Fruit fly (Drosophila melanogaster) whole organism, embryonic: ENCODE measurements around the gene CG15696.
A peak's percentile ranks its signal among the peaks of the same experiment; 100 is the strongest.

Experiments
- CG10267 ChIP-seq: fragments of 200-800 bp; sonication (Bioruptor generic); optimal IDR thresholded peaks from 2 replicates; lab custom pipeline; 2018; ENCODE audit warnings: missing biosample characterization, mild to moderate bottlenecking, missing genetic modification characterization, moderate library complexity
- CG10321 ChIP-seq: fragments of 200-800 bp; sonication (Bioruptor generic); IDR thresholded peaks from 2 replicates; pipeline ENCODE4 v1.3.6; 2022; ENCODE audit warnings: missing biosample characterization, missing genetic modification characterization
- CG11247 ChIP-seq: fragments of 200-800 bp; sonication (Bioruptor generic); IDR thresholded peaks from 2 replicates; pipeline ENCODE4 v1.3.6; 2022; ENCODE audit warnings: missing biosample characterization, missing genetic modification characterization
- CG11456 ChIP-seq: fragments of 200-800 bp; sonication (Bioruptor generic); IDR thresholded peaks from 3 replicates; pipeline ENCODE4 v1.3.6; 2022; ENCODE audit warnings: missing biosample characterization, missing genetic modification characterization
- CG11695 ChIP-seq: fragments of 200-800 bp; sonication (Bioruptor generic); IDR thresholded peaks from 3 replicates; pipeline ENCODE4 v1.3.6; 2022; ENCODE audit warnings: missing biosample characterization, missing genetic modification characterization
- CG12942 ChIP-seq: fragments of 200-800 bp; sonication (Bioruptor generic); optimal IDR thresholded peaks from 3 replicates; lab custom pipeline; 2016; ENCODE audit warnings: missing biosample characterization, missing genetic modification characterization
- CG13287 ChIP-seq: fragments of 200-800 bp; sonication (Bioruptor generic); IDR thresholded peaks from 2 replicates; pipeline ENCODE4 v1.3.6; 2022; ENCODE audit warnings: missing biosample characterization, missing genetic modification characterization; ENCODE audit not compliant: partially characterized antibody
- CG13296 ChIP-seq: fragments of 200-800 bp; sonication (Bioruptor generic); optimal IDR thresholded peaks from 3 replicates; lab custom pipeline; 2018; ENCODE audit warnings: missing biosample characterization, mild to moderate bottlenecking, missing genetic modification characterization
- CG14441 ChIP-seq: fragments of 200-800 bp; sonication (Bioruptor generic); IDR thresholded peaks from 2 replicates; pipeline ENCODE4 v1.3.6; 2022; ENCODE audit warnings: missing biosample characterization, missing genetic modification characterization
- CG15073 ChIP-seq: fragments of 200-800 bp; sonication (Bioruptor generic); optimal IDR thresholded peaks from 2 replicates; lab custom pipeline; 2016; ENCODE audit warnings: missing biosample characterization, missing genetic modification characterization
- CG1647 ChIP-seq: fragments of 200-800 bp; sonication (Bioruptor generic); optimal IDR thresholded peaks from 3 replicates; lab custom pipeline; 2016; ENCODE audit warnings: missing biosample characterization, missing genetic modification characterization
- CG3163 ChIP-seq: fragments of 200-800 bp; sonication (Bioruptor generic); optimal IDR thresholded peaks from 3 replicates; lab custom pipeline; 2016; ENCODE audit warnings: missing biosample characterization, missing genetic modification characterization
- CG3281 ChIP-seq: fragments of 200-800 bp; sonication (Bioruptor generic); optimal IDR thresholded peaks from 3 replicates; lab custom pipeline; 2017; ENCODE audit warnings: missing biosample characterization, mild to moderate bottlenecking, missing genetic modification characterization
- CG3995 ChIP-seq: fragments of 200-800 bp; sonication (Bioruptor generic); optimal IDR thresholded peaks from 3 replicates; lab custom pipeline; 2016; ENCODE audit warnings: missing biosample characterization, missing genetic modification characterization
- CG43689 ChIP-seq: fragments of 200-800 bp; sonication (Bioruptor generic); IDR thresholded peaks from 2 replicates; pipeline ENCODE4 v1.3.6; 2022; ENCODE audit warnings: missing biosample characterization, missing genetic modification characterization
- CG4707 ChIP-seq: fragments of 200-800 bp; sonication (Bioruptor generic); optimal IDR thresholded peaks from 2 replicates; lab custom pipeline; 2018; ENCODE audit warnings: missing biosample characterization, mild to moderate bottlenecking, missing genetic modification characterization, moderate library complexity
- CG6254 ChIP-seq: fragments of 200-800 bp; sonication (Bioruptor generic); optimal IDR thresholded peaks from 3 replicates; lab custom pipeline; 2017; ENCODE audit warnings: mild to moderate bottlenecking, missing biosample characterization, missing genetic modification reagents, missing genetic modification characterization
- CG7745 ChIP-seq: fragments of 200-800 bp; sonication (Bioruptor generic); optimal IDR thresholded peaks from 2 replicates; lab custom pipeline; 2018; ENCODE audit warnings: missing biosample characterization, mild to moderate bottlenecking, missing genetic modification characterization, moderate library complexity
- CG8478 ChIP-seq: fragments of >200 bp; optimal IDR thresholded peaks from 2 replicates; lab custom pipeline; 2018
- CG8765 ChIP-seq: fragments of 200-800 bp; sonication (Bioruptor generic); IDR thresholded peaks from 2 replicates; pipeline ENCODE4 v1.3.6; 2022; ENCODE audit warnings: missing biosample characterization, missing genetic modification characterization
- CG9437 ChIP-seq: fragments of 200-800 bp; sonication (Bioruptor generic); optimal IDR thresholded peaks from 2 replicates; lab custom pipeline; 2018; ENCODE audit warnings: missing biosample characterization, mild to moderate bottlenecking, missing genetic modification characterization
- CG9876 ChIP-seq: fragments of 200-800 bp; sonication (Bioruptor generic); optimal IDR thresholded peaks from 2 replicates; lab custom pipeline; 2016; ENCODE audit warnings: missing biosample characterization, missing genetic modification characterization
- Dp ChIP-seq: fragments of 200-800 bp; sonication (Bioruptor generic); optimal IDR thresholded peaks from 2 replicates; lab custom pipeline; 2018; ENCODE audit warnings: missing biosample characterization, mild to moderate bottlenecking, missing genetic modification characterization, moderate library complexity
- E2f2 ChIP-seq: fragments of 200-800 bp; sonication (Bioruptor generic); IDR thresholded peaks from 2 replicates; pipeline ENCODE4 v1.3.6; 2022; ENCODE audit warnings: missing biosample characterization, missing genetic modification characterization
- Gsc ChIP-seq: fragments of 200-800 bp; sonication (Bioruptor generic); IDR thresholded peaks from 2 replicates; pipeline ENCODE4 v1.3.6; 2022; ENCODE audit warnings: missing biosample characterization, missing genetic modification characterization
- Myb ChIP-seq: fragments of 200-800 bp; sonication (Bioruptor generic); optimal IDR thresholded peaks from 2 replicates; lab custom pipeline; 2016; ENCODE audit warnings: missing biosample characterization, missing genetic modification characterization
- NC2β ChIP-seq: fragments of 200-800 bp; sonication (Bioruptor generic); optimal IDR thresholded peaks from 2 replicates; lab custom pipeline; 2016; ENCODE audit warnings: missing biosample characterization, missing genetic modification characterization
- Nf-YC ChIP-seq: fragments of 200-800 bp; optimal IDR thresholded peaks from 3 replicates; lab custom pipeline; 2019; ENCODE audit warnings: missing biosample characterization, mild to moderate bottlenecking, missing genetic modification characterization, moderate library complexity
- Six4 ChIP-seq: fragments of 200-800 bp; sonication (Bioruptor generic); optimal IDR thresholded peaks from 2 replicates; lab custom pipeline; 2016; ENCODE audit warnings: missing biosample characterization, missing genetic modification characterization
- Sox100B ChIP-seq: fragments of 200-800 bp; sonication (Bioruptor generic); optimal IDR thresholded peaks from 3 replicates; lab custom pipeline; 2018; ENCODE audit warnings: missing biosample characterization, mild to moderate bottlenecking, missing genetic modification characterization
- YL-1 ChIP-seq: fragments of 200-800 bp; sonication (Bioruptor generic); optimal IDR thresholded peaks from 3 replicates; lab custom pipeline; 2017; ENCODE audit warnings: missing biosample characterization, mild to moderate bottlenecking, missing genetic modification characterization
- cas ChIP-seq: fragments of 200-800 bp; sonication (Bioruptor generic); IDR thresholded peaks from 2 replicates; pipeline ENCODE4 v1.3.6; 2022; ENCODE audit warnings: missing biosample characterization, missing genetic modification characterization
- chif ChIP-seq, 2 experiments: fragments of 200-800 bp; sonication (Bioruptor generic); optimal IDR thresholded peaks; 3 replicates each; lab custom pipeline; 2016; ENCODE audit warnings: missing biosample characterization in 2 of 2, missing genetic modification characterization in 2 of 2
- en ChIP-seq: fragments of 200-800 bp; sonication (Bioruptor generic); optimal IDR thresholded peaks from 2 replicates; lab custom pipeline; 2016; ENCODE audit warnings: missing biosample characterization, missing genetic modification characterization
- ewg ChIP-seq: fragments of 200-800 bp; sonication (Bioruptor generic); optimal IDR thresholded peaks from 3 replicates; lab custom pipeline; 2017; ENCODE audit warnings: mild to moderate bottlenecking, missing biosample characterization, missing genetic modification reagents, missing genetic modification characterization
- fd3F ChIP-seq: fragments of 200-800 bp; sonication (Bioruptor generic); optimal IDR thresholded peaks from 2 replicates; lab custom pipeline; 2018; ENCODE audit warnings: missing biosample characterization, mild to moderate bottlenecking, missing genetic modification characterization, moderate library complexity
- ftz-f1 ChIP-seq: fragments of 200-800 bp; sonication (Bioruptor generic); optimal IDR thresholded peaks from 2 replicates; lab custom pipeline; 2016; ENCODE audit warnings: missing biosample characterization, missing genetic modification characterization
- grn ChIP-seq: fragments of 200-800 bp; sonication (Bioruptor generic); optimal IDR thresholded peaks from 3 replicates; lab custom pipeline; 2017; ENCODE audit warnings: missing biosample characterization, missing genetic modification characterization
- gsb ChIP-seq: fragments of 200-800 bp; sonication (Bioruptor generic); IDR thresholded peaks from 2 replicates; pipeline ENCODE4 v1.3.6; 2022; ENCODE audit warnings: missing biosample characterization, missing genetic modification characterization
- ham ChIP-seq: fragments of 200-800 bp; sonication (Bioruptor generic); IDR thresholded peaks from 2 replicates; pipeline ENCODE4 v1.3.6; 2022; ENCODE audit warnings: missing biosample characterization, missing genetic modification characterization
- klu ChIP-seq: fragments of 200-800 bp; sonication (Bioruptor generic); IDR thresholded peaks from 2 replicates; pipeline ENCODE4 v1.3.6; 2022; ENCODE audit warnings: missing biosample characterization, missing genetic modification characterization
- maf-S ChIP-seq: fragments of 200-800 bp; sonication (Bioruptor generic); optimal IDR thresholded peaks from 2 replicates; lab custom pipeline; 2016; ENCODE audit warnings: missing biosample characterization, missing genetic modification characterization
- mirr ChIP-seq: fragments of 200-800 bp; sonication (Bioruptor generic); optimal IDR thresholded peaks from 3 replicates; lab custom pipeline; 2018; ENCODE audit warnings: missing biosample characterization, mild to moderate bottlenecking, missing genetic modification characterization
- nau ChIP-seq: fragments of 200-800 bp; sonication (Bioruptor generic); optimal IDR thresholded peaks from 3 replicates; lab custom pipeline; 2017; ENCODE audit warnings: missing biosample characterization, mild to moderate bottlenecking, missing genetic modification characterization, missing genetic modification reagents
- pho ChIP-seq: fragments of 200-800 bp; sonication (Bioruptor generic); optimal IDR thresholded peaks from 2 replicates; lab custom pipeline; 2016; ENCODE audit warnings: missing biosample characterization, missing genetic modification characterization
- phol ChIP-seq: fragments of 200-800 bp; sonication (Bioruptor generic); optimal IDR thresholded peaks from 3 replicates; lab custom pipeline; 2018; ENCODE audit warnings: missing biosample characterization, mild to moderate bottlenecking, missing genetic modification characterization, moderate library complexity
- ro ChIP-seq: fragments of 200-800 bp; sonication (Bioruptor generic); IDR thresholded peaks from 2 replicates; pipeline ENCODE4 v1.3.6; 2022; ENCODE audit warnings: missing biosample characterization, missing genetic modification characterization
- row ChIP-seq: fragments of 200-800 bp; sonication (Bioruptor generic); IDR thresholded peaks from 3 replicates; pipeline ENCODE4 v1.3.6; 2022; ENCODE audit warnings: missing biosample characterization, missing genetic modification characterization
- sd ChIP-seq: fragments of 200-800 bp; sonication (Bioruptor generic); optimal IDR thresholded peaks from 3 replicates; lab custom pipeline; 2018; ENCODE audit warnings: missing biosample characterization, mild to moderate bottlenecking, missing genetic modification characterization, moderate library complexity
- sens ChIP-seq: fragments of 200-800 bp; sonication (Bioruptor generic); peaks from one replicate; lab custom pipeline; 2016; ENCODE audit warnings: missing biosample characterization, missing genetic modification characterization
- sug ChIP-seq: fragments of 200-800 bp; optimal IDR thresholded peaks from 2 replicates; lab custom pipeline; 2019; ENCODE audit warnings: missing biosample characterization, mild to moderate bottlenecking, missing genetic modification characterization, moderate library complexity
- tup ChIP-seq: fragments of 200-800 bp; sonication (Bioruptor generic); optimal IDR thresholded peaks from 2 replicates; lab custom pipeline; 2016; ENCODE audit warnings: missing biosample characterization, mild to moderate bottlenecking, missing genetic modification characterization, moderate library complexity
- vnd ChIP-seq: fragments of 200-800 bp; sonication (Bioruptor generic); IDR thresholded peaks from 3 replicates; pipeline ENCODE4 v1.3.6; 2022; ENCODE audit warnings: missing biosample characterization, missing genetic modification characterization; ENCODE audit not compliant: partially characterized antibody

CG15696 gene

dm6 chr3R:20845493-20845892 is 1.4 kb upstream of the CG15696 start (continued):
- TF ChIP-seq nau (GFP tag; lab: Kevin White, UChicago) (no peak), maf-S (GFP tag; lab: Kevin White, UChicago) (no peak), CG9876 (GFP tag; lab: Kevin White, UChicago) (no peak), CG8478 (lab: Kevin White, UChicago) (no peak), CG13287 (no peak), Nf-YC (tag; lab: Kevin White, UChicago) (peak; percentile 22), Dp (GFP tag; lab: Kevin White, UChicago) (no peak), ewg (GFP tag; lab: Kevin White, UChicago) (no peak), CG4707 (GFP tag; lab: Kevin White, UChicago) (no peak), CG3995 (GFP tag; lab: Kevin White, UChicago) (no peak), CG11695 (0 out of 3 replicates have a peak, but pooled peaks have one; percentile 42), Myb (GFP tag; lab: Kevin White, UChicago) (no peak), Sox100B (GFP tag; lab: Kevin White, UChicago) (no peak), E2f2 (GFP tag; lab: Robert Waterston, UW) (no peak), CG43689 (GFP tag; lab: Robert Waterston, UW) (no peak), NC2β (GFP tag; lab: Kevin White, UChicago) (no peak), klu (GFP tag; lab: Robert Waterston, UW) (no peak), mirr (GFP tag; lab: Kevin White, UChicago) (peak; percentile 76), YL-1 (GFP tag; lab: Kevin White, UChicago) (no peak), phol (tag; lab: Kevin White, UChicago) (no peak), vnd (GFP tag; lab: Robert Waterston, UW) (no peak), CG10267 (tag; lab: Kevin White, UChicago) (no peak), CG3163 (no peak), CG12942 (GFP tag; lab: Kevin White, UChicago) (no peak), row (GFP tag; lab: Robert Waterston, UW) (peak; percentile 71), CG9437 (no peak), chif (GFP tag; optimal IDR thresholded peaks at IDR 0.05; lab: Kevin White, UChicago) (no peak), fd3F (no peak), ro (GFP tag; lab: Robert Waterston, UW) (no peak), en (GFP tag; lab: Kevin White, UChicago) (no peak), sug (peak; percentile 27), gsb (GFP tag; lab: Robert Waterston, UW) (no peak), CG13296 (GFP tag; lab: Kevin White, UChicago) (peak; percentile 18), CG3281 (no peak), pho (GFP tag; lab: Kevin White, UChicago) (no peak), CG6254 (GFP tag; lab: Kevin White, UChicago) (peak; percentile 32), Gsc (no peak), CG1647 (GFP tag; lab: Kevin White, UChicago) (no peak), sens (GFP tag; lab: Kevin White, UChicago) (peak; percentile 76), CG10321 (GFP tag; lab: Robert Waterston, UW) (no peak), grn (GFP tag; lab: Kevin White, UChicago) (peak; percentile 68), CG7745 (no peak), CG8765 (GFP tag; lab: Robert Waterston, UW) (no peak), tup (GFP tag; lab: Kevin White, UChicago) (no peak), ham (GFP tag; lab: Robert Waterston, UW) (no peak), CG15073 (no peak), CG11247 (GFP tag; lab: Robert Waterston, UW) (no peak), CG14441 (0 out of 2 replicates have a peak, but pooled peaks have one; percentile 30), cas (GFP tag; lab: Robert Waterston, UW) (no peak), CG11456 (GFP tag; lab: Robert Waterston, UW) (no peak), sd (no peak), Six4 (GFP tag; lab: Kevin White, UChicago) (no peak), ftz-f1 (GFP tag; lab: Kevin White, UChicago) (no peak)
